Fruit fly (Drosophila melanogaster): ENCODE measurements around the gene CG9008.

- TF ChIP-seq Myc (optimal IDR thresholded peaks at IDR 0.05), result no peak
- TF ChIP-seq dmrt93B (GFP tag; optimal IDR thresholded peaks at IDR 0.05), result no peak
These were observed 10.8 kb upstream of the CG9008 start, which contains the start of gene CG16863 for dm6 chr2L:13790715-13791114.
